Worm (Caenorhabditis elegans) whole organism, L3 larva: ENCODE data around the gene clec-54.

Experiments used
- ZK546.5 ChIP-seq: sonication (generic microtip); optimal IDR thresholded peaks from 2 replicates; lab custom pipeline; 2017; ENCODE audit warnings: missing biosample characterization, missing genetic modification characterization
- hmg-11 ChIP-seq: sonication (generic microtip); optimal IDR thresholded peaks from 2 replicates; lab custom pipeline; 2016; ENCODE audit warnings: missing genetic modification characterization, missing compliant biosample characterization
- nhr-12 ChIP-seq: fragments of 150-350 bp; optimal IDR thresholded peaks from 2 replicates; lab custom pipeline; 2014; ENCODE audit warnings: missing biosample characterization, missing genetic modification characterization
- tbx-2 ChIP-seq: sonication (generic microtip); optimal IDR thresholded peaks from 2 replicates; lab custom pipeline; 2016; ENCODE audit warnings: mild to moderate bottlenecking, missing genetic modification characterization, missing compliant biosample characterization
- unc-39 ChIP-seq: sonication (generic microtip); optimal IDR thresholded peaks from 4 replicates; lab custom pipeline; 2017; ENCODE audit warnings: missing biosample characterization, missing genetic modification characterization
- ztf-11 ChIP-seq: fragments of 150-350 bp; optimal IDR thresholded peaks from 2 replicates; lab custom pipeline; 2014; ENCODE audit warnings: missing biosample characterization, missing genetic modification characterization

ce11 chrV:14482728-14483210, 6.1 kb downstream of the clec-54 start, which contains the start of gene R02D5.3:
- no peak for TF ChIP-seq unc-39 (tag; lab: Kevin White, UChicago)
- TF ChIP-seq tbx-2 (tag; lab: Kevin White, UChicago), result no peak
- TF ChIP-seq ZK546.5 (tag; lab: Kevin White, UChicago), result no peak
- TF ChIP-seq ztf-11 (tag; lab: Kevin White, UChicago), result no peak
- TF ChIP-seq hmg-11, result no peak
- no peak for TF ChIP-seq nhr-12 (tag; lab: Kevin White, UChicago)
